Fruit fly (Drosophila melanogaster) S2 (cell line): ENCODE data around the gene CG2991.

Experiments used
- CG8478 ChIP-seq: fragments of >200 bp; optimal IDR thresholded peaks from 2 replicates; lab custom pipeline; 2018
- CTCF ChIP-seq, 2 experiments: fragments of >200 bp; optimal IDR thresholded peaks; 2 replicates each; lab custom pipeline; 2018

dm6 chr2L:2887760-2888600 is 31.0 kb downstream of the CG2991 start:
- TF ChIP-seq CG8478 (lab: Kevin White, UChicago) = no peak
- TF ChIP-seq CTCF (optimal IDR thresholded peaks at IDR 0.05; lab: Kevin White, UChicago) = no peak
